Worm (Caenorhabditis elegans) whole organism, late embryonic: ENCODE data around the gene R148.7.

Source experiments
- K02D7.2 ChIP-seq: sonication (generic microtip); optimal IDR thresholded peaks from 2 replicates; lab custom pipeline; 2017; ENCODE audit warnings: mild to moderate bottlenecking, missing genetic modification characterization, missing compliant biosample characterization
- ahr-1 ChIP-seq: sonication (generic microtip); optimal IDR thresholded peaks from 2 replicates; lab custom pipeline; 2016; ENCODE audit warnings: missing genetic modification characterization, missing compliant biosample characterization
- ceh-18 ChIP-seq: sonication (generic microtip); optimal IDR thresholded peaks from 2 replicates; lab custom pipeline; 2016; ENCODE audit warnings: missing genetic modification characterization, missing compliant biosample characterization
- ceh-19 ChIP-seq: fragments of 200-800 bp; sonication (Bioruptor generic); optimal IDR thresholded peaks from 2 replicates; lab custom pipeline; 2018; ENCODE audit warnings: mild to moderate bottlenecking, missing genetic modification characterization, missing compliant biosample characterization
- dve-1 ChIP-seq: sonication (generic microtip); optimal IDR thresholded peaks from 2 replicates; lab custom pipeline; 2017; ENCODE audit warnings: antibody characterized with exemption, mild to moderate bottlenecking, missing genetic modification characterization, missing compliant biosample characterization
- eyg-1 ChIP-seq: sonication (generic microtip); optimal IDR thresholded peaks from 2 replicates; lab custom pipeline; 2016; ENCODE audit warnings: missing genotype, missing genetic modification characterization, missing compliant biosample characterization
- fkh-10 ChIP-seq: fragments of 150-350 bp; optimal IDR thresholded peaks from 2 replicates; lab custom pipeline; 2014; ENCODE audit warnings: missing biosample characterization, missing genetic modification reagents, missing genetic modification characterization
- nhr-232 ChIP-seq: sonication (generic microtip); optimal IDR thresholded peaks from 2 replicates; lab custom pipeline; 2016; ENCODE audit warnings: missing genetic modification characterization, missing compliant biosample characterization
- pha-4 ChIP-seq: fragments of 150-350 bp; optimal IDR thresholded peaks from 2 replicates; lab custom pipeline; 2018; ENCODE audit warnings: missing biosample characterization, missing genetic modification reagents, missing genetic modification characterization
- tbx-2 ChIP-seq: sonication (generic microtip); optimal IDR thresholded peaks from 2 replicates; lab custom pipeline; 2016; ENCODE audit warnings: missing genetic modification characterization, missing compliant biosample characterization
- tbx-7 ChIP-seq: sonication (generic microtip); optimal IDR thresholded peaks from 2 replicates; lab custom pipeline; 2016; ENCODE audit warnings: missing genotype, missing genetic modification characterization, missing compliant biosample characterization
- unc-42 ChIP-seq: sonication (generic microtip); optimal IDR thresholded peaks from 2 replicates; lab custom pipeline; 2016; ENCODE audit warnings: missing genotype, missing genetic modification characterization, missing compliant biosample characterization

ce11 chrIII:3197904-3198303 is 303 bp downstream of the R148.7 start:
- TF ChIP-seq ceh-19 (GFP tag; lab: Kevin White, UChicago) = no peak
- TF ChIP-seq pha-4 (tag; lab: Kevin White, UChicago) = no peak
- no peak for TF ChIP-seq tbx-2
- no peak for TF ChIP-seq ceh-18 (tag; lab: Kevin White, UChicago)
- no peak for TF ChIP-seq unc-42 (tag; lab: Kevin White, UChicago)
- TF ChIP-seq tbx-7 (tag; lab: Kevin White, UChicago) = no peak
- TF ChIP-seq dve-1 (tag; lab: Kevin White, UChicago) = no peak
- TF ChIP-seq fkh-10 (GFP tag; lab: Kevin White, UChicago) = no peak
- no peak for TF ChIP-seq ahr-1 (tag; lab: Kevin White, UChicago)
- no peak for TF ChIP-seq eyg-1 (tag; lab: Kevin White, UChicago)
- no peak for TF ChIP-seq nhr-232 (tag; lab: Kevin White, UChicago)
- TF ChIP-seq K02D7.2 = no peak
